Worm (Caenorhabditis elegans) whole organism, young adult: ENCODE data around the gene gly-7.

Experiments used
- B0035.1 ChIP-seq: sonication (generic microtip); optimal IDR thresholded peaks from 2 replicates; lab custom pipeline; 2016; ENCODE audit warnings: missing genetic modification characterization, mild to moderate bottlenecking, missing compliant biosample characterization, missing genotype, missing genetic modification reagents
- F33H1.4 ChIP-seq: fragments of 200-800 bp; sonication (Bioruptor generic); IDR thresholded peaks from 2 replicates; pipeline ENCODE4 v1.3.6; 2022; ENCODE audit warnings: missing genetic modification reagents, missing genetic modification characterization, missing compliant biosample characterization
- F39B2.1 ChIP-seq: fragments of 200-800 bp; sonication (Bioruptor generic); IDR thresholded peaks from 2 replicates; pipeline ENCODE4 v1.3.6; 2022; ENCODE audit warnings: missing genetic modification reagents, missing genetic modification characterization, missing compliant biosample characterization
- F55B11.4 ChIP-seq: sonication (generic microtip); optimal IDR thresholded peaks from 2 replicates; lab custom pipeline; 2016; ENCODE audit warnings: missing compliant biosample characterization, missing genetic modification characterization, borderline replicate concordance; ENCODE audit not compliant: insufficient read depth
- K11D2.4 ChIP-seq: fragments of 200-800 bp; sonication (Bioruptor generic); IDR thresholded peaks from 2 replicates; pipeline ENCODE4 v1.3.6; 2022; ENCODE audit warnings: missing genetic modification reagents, missing genetic modification characterization, missing compliant biosample characterization
- Y53G8AR.9 ChIP-seq: fragments of 200-800 bp; sonication (Bioruptor generic); conservative IDR thresholded peaks from 2 replicates; pipeline ENCODE4 v1.3.6; 2022; ENCODE audit warnings: missing genetic modification reagents, missing genetic modification characterization, missing compliant biosample characterization
- Y56A3A.18 ChIP-seq: fragments of 200-800 bp; sonication (Bioruptor generic); IDR thresholded peaks from 2 replicates; pipeline ENCODE4 v1.3.6; 2022; ENCODE audit warnings: missing genetic modification reagents, missing genetic modification characterization, missing compliant biosample characterization
- Y95B8A.8 ChIP-seq: fragments of 200-800 bp; sonication (Bioruptor generic); IDR thresholded peaks from 2 replicates; pipeline ENCODE4 v1.3.6; 2022; ENCODE audit warnings: missing genetic modification reagents, missing genetic modification characterization, missing compliant biosample characterization
- ZK185.1 ChIP-seq: sonication (generic microtip); optimal IDR thresholded peaks from 2 replicates; lab custom pipeline; 2016; ENCODE audit warnings: mild to moderate bottlenecking, missing genetic modification characterization, missing compliant biosample characterization; ENCODE audit not compliant: poor library complexity, severe bottlenecking
- ama-1 ChIP-seq, 3 experiments: fragments of 150-350 bp in 1 of 3; sonication (generic microtip) in 2 of 3; optimal IDR thresholded peaks; 2 replicates each; lab custom pipeline; 2014 to 2018; ENCODE audit warnings: missing biosample characterization in 2 of 3, missing genetic modification characterization in 2 of 3, missing genetic modification reagents in 2 of 3
- cebp-1 ChIP-seq, 2 experiments: fragments of 200-800 bp in 1 of 2; sonication (Bioruptor generic) in 1 of 2; sonication (generic microtip) in 1 of 2; IDR thresholded peaks in 1 of 2; optimal IDR thresholded peaks in 1 of 2; 2 replicates each; pipeline versions ENCODE4 v1.3.6 to Lab custom; 2017 to 2022; ENCODE audit warnings: missing compliant biosample characterization in 2 of 2, missing genetic modification characterization in 2 of 2, mild to moderate bottlenecking in 1 of 2, missing genetic modification reagents in 1 of 2, moderate library complexity in 1 of 2
- ceh-100 ChIP-seq: fragments of 200-800 bp; sonication (Bioruptor generic); IDR thresholded peaks from 2 replicates; pipeline ENCODE4 v1.3.6; 2022; ENCODE audit warnings: missing genetic modification reagents, missing genetic modification characterization, missing compliant biosample characterization
- ceh-91 ChIP-seq: fragments of 200-800 bp; sonication (Bioruptor generic); IDR thresholded peaks from 2 replicates; pipeline ENCODE4 v1.3.6; 2022; ENCODE audit warnings: missing genetic modification reagents, missing genetic modification characterization, missing compliant biosample characterization
- chd-7 ChIP-seq: sonication (generic microtip); optimal IDR thresholded peaks from 2 replicates; lab custom pipeline; 2016; ENCODE audit warnings: mild to moderate bottlenecking, missing genetic modification characterization, moderate library complexity, missing compliant biosample characterization
- dox-1 ChIP-seq: fragments of 200-800 bp; sonication (Bioruptor generic); IDR thresholded peaks from 2 replicates; pipeline ENCODE4 v1.3.6; 2022; ENCODE audit warnings: missing genetic modification reagents, missing genetic modification characterization, missing compliant biosample characterization
- egl-18 ChIP-seq: fragments of 200-800 bp; sonication (Bioruptor generic); IDR thresholded peaks from 2 replicates; pipeline ENCODE4 v1.3.6; 2022; ENCODE audit warnings: missing genetic modification reagents, missing genetic modification characterization, missing compliant biosample characterization
- egl-44 ChIP-seq: fragments of 200-800 bp; sonication (Bioruptor generic); IDR thresholded peaks from 2 replicates; pipeline ENCODE4 v1.3.6; 2022; ENCODE audit warnings: missing genetic modification reagents, missing genetic modification characterization, missing compliant biosample characterization
- ekl-4 ChIP-seq: fragments of 200-800 bp; sonication (Bioruptor generic); IDR thresholded peaks from 2 replicates; pipeline ENCODE4 v1.3.6; 2022; ENCODE audit warnings: missing genetic modification reagents, missing genetic modification characterization, missing compliant biosample characterization
- ets-4 ChIP-seq: fragments of 200-800 bp; sonication (Bioruptor generic); optimal IDR thresholded peaks from 2 replicates; lab custom pipeline; 2018; ENCODE audit warnings: mild to moderate bottlenecking, missing genetic modification characterization, missing compliant biosample characterization
- hlh-12 ChIP-seq: sonication (generic microtip); optimal IDR thresholded peaks from 2 replicates; lab custom pipeline; 2016; ENCODE audit warnings: missing genetic modification characterization, missing compliant biosample characterization
- let-526 ChIP-seq: fragments of 200-800 bp; sonication (Bioruptor generic); IDR thresholded peaks from 2 replicates; pipeline ENCODE4 v1.3.6; 2022; ENCODE audit warnings: missing genetic modification reagents, missing genetic modification characterization, missing compliant biosample characterization
- lin-54 ChIP-seq: fragments of 200-800 bp; sonication (Bioruptor generic); optimal IDR thresholded peaks from 2 replicates; lab custom pipeline; 2018; ENCODE audit warnings: mild to moderate bottlenecking, missing genetic modification characterization, missing compliant biosample characterization
- mcd-1 ChIP-seq: fragments of 200-800 bp; sonication (Bioruptor generic); IDR thresholded peaks from 2 replicates; pipeline ENCODE4 v1.3.6; 2022; ENCODE audit warnings: missing genetic modification reagents, missing genetic modification characterization, missing compliant biosample characterization
- mxl-1 ChIP-seq: sonication (generic microtip); optimal IDR thresholded peaks from 2 replicates; lab custom pipeline; 2016; ENCODE audit warnings: missing genetic modification characterization, missing compliant biosample characterization
- nfya-1 ChIP-seq: sonication (generic microtip); optimal IDR thresholded peaks from 2 replicates; lab custom pipeline; 2017; ENCODE audit warnings: antibody characterized with exemption, missing compliant biosample characterization, missing genetic modification characterization, borderline replicate concordance; ENCODE audit not compliant: insufficient read depth
- nhr-179 ChIP-seq: sonication (generic microtip); optimal IDR thresholded peaks from 2 replicates; lab custom pipeline; 2016; ENCODE audit warnings: mild to moderate bottlenecking, missing genetic modification characterization, missing compliant biosample characterization
- snpc-1.3 ChIP-seq: sonication (generic microtip); optimal IDR thresholded peaks from 2 replicates; lab custom pipeline; 2017; ENCODE audit warnings: missing genetic modification characterization, mild to moderate bottlenecking, missing compliant biosample characterization, antibody characterized with exemption, moderate library complexity, missing genotype, missing genetic modification reagents; ENCODE audit not compliant: insufficient read depth
- sptf-2 ChIP-seq: fragments of 200-800 bp; sonication (Bioruptor generic); optimal IDR thresholded peaks from 2 replicates; lab custom pipeline; 2018; ENCODE audit warnings: mild to moderate bottlenecking, missing genetic modification characterization, missing compliant biosample characterization
- xnd-1 ChIP-seq: sonication (generic microtip); optimal IDR thresholded peaks from 2 replicates; lab custom pipeline; 2016; ENCODE audit warnings: missing genotype, missing genetic modification reagents, missing genetic modification characterization, missing compliant biosample characterization
- zfh-2 ChIP-seq: fragments of 200-800 bp; sonication (Bioruptor generic); conservative IDR thresholded peaks from 2 replicates; pipeline ENCODE4 v1.3.6; 2022; ENCODE audit warnings: missing genetic modification reagents, missing genetic modification characterization, missing compliant biosample characterization
- ztf-25 ChIP-seq: fragments of 200-800 bp; sonication (Bioruptor generic); IDR thresholded peaks from 2 replicates; pipeline ENCODE4 v1.3.6; 2022; ENCODE audit warnings: missing genetic modification reagents, missing genetic modification characterization, missing compliant biosample characterization
- ztf-26 ChIP-seq: sonication (generic microtip); optimal IDR thresholded peaks from 2 replicates; lab custom pipeline; 2017; ENCODE audit warnings: missing genetic modification characterization, missing compliant biosample characterization

The gly-7 gene

ce11 chrV:1807160-1807559 lies 14.0 kb downstream of the gly-7 start, which contains the start of gene srt-42:
Gene srt-42 (plus strand): TSS chrV:1807460.
- TF ChIP-seq F55B11.4 (tag; lab: Kevin White, UChicago) (no peak), egl-18 (GFP tag; lab: Robert Waterston, UW) (no peak), xnd-1 (tag; lab: Kevin White, UChicago) (no peak), Y95B8A.8 (GFP tag; lab: Robert Waterston, UW) (no peak)

DNA sequence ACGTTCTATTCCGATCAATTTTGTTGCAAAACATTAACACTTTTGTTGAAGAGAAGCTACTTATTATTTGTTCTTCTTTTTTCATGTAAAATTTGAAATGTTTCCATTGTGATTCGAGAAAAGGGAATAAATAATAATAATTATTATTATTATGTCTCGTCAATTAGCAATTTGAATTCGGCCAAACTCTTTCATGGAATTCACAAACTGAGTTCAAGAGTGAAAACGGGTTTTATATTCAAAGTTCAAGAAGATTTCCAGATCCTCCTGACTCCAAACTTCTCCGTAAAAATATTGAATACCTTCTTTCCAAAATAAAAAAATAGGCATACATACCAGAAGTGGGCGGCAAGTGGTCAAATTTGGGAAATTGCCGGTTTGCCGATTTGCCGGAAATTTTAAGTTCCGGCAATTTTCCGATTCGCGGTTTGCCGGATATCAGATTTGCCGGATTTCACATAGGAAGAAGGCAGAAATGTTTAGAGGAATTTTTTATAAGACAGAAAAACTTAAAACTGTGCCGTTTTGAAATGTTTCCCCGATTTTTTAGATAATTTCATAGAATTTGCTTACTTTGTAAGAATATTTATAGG lies 15.3 kb downstream of the gly-7 start:
- TF ChIP-seq cebp-1 (GFP tag; IDR thresholded peaks at IDR 0.05; lab: Robert Waterston, UW) (no peak), cebp-1 (tag; optimal IDR thresholded peaks at IDR 0.05; lab: Kevin White, UChicago) (no peak), ztf-25 (no peak), hlh-12 (tag; lab: Kevin White, UChicago) (no peak), let-526 (GFP tag; lab: Robert Waterston, UW) (no peak), ets-4 (GFP tag; lab: Kevin White, UChicago) (no peak), F33H1.4 (no peak), ceh-100 (GFP tag; lab: Robert Waterston, UW) (no peak), ekl-4 (GFP tag; lab: Robert Waterston, UW) (no peak), K11D2.4 (GFP tag; lab: Robert Waterston, UW) (no peak), ztf-26 (tag; lab: Kevin White, UChicago) (peak; percentile 14), dox-1 (GFP tag; lab: Robert Waterston, UW) (peak; percentile 32; the same call in 1 of the 2 replicates), ZK185.1 (tag; lab: Kevin White, UChicago) (no peak), sptf-2 (peak; percentile 15), F55B11.4 (tag; lab: Kevin White, UChicago) (no peak), egl-18 (GFP tag; lab: Robert Waterston, UW) (no peak), mcd-1 (GFP tag; lab: Robert Waterston, UW) (no peak), chd-7 (tag; lab: Kevin White, UChicago) (no peak), Y56A3A.18 (GFP tag; lab: Robert Waterston, UW) (no peak), Y95B8A.8 (GFP tag; lab: Robert Waterston, UW) (no peak), mxl-1 (no peak), snpc-1.3 (tag; lab: Kevin White, UChicago) (no peak), nfya-1 (no peak), nhr-179 (tag; lab: Kevin White, UChicago) (no peak), egl-44 (GFP tag; lab: Robert Waterston, UW) (no peak), ceh-91 (no peak), lin-54 (GFP tag; lab: Kevin White, UChicago) (no peak), zfh-2 (GFP tag; lab: Robert Waterston, UW) (0 out of 2 replicates have a peak, but pooled peaks have one; percentile 35), Y53G8AR.9 (GFP tag; lab: Robert Waterston, UW) (no peak), F39B2.1 (no peak), B0035.1 (tag; lab: Kevin White, UChicago) (no peak), ama-1 (optimal IDR thresholded peaks at IDR 0.05; lab: Kevin White, UChicago) (peak; percentile 29), ama-1 (GFP tag; optimal IDR thresholded peaks at IDR 0.05; lab: Kevin White, UChicago) (no peak)
- TF ChIP-seq, all 124 proteins: peak for 5
